Fruit fly (Drosophila melanogaster): Measurements from ENCODE around the gene verm.

Gene verm

dm6 chr3L:19655923-19656322 lies 39.1 kb downstream of the verm start (continued):
- TF ChIP-seq sens-2 (GFP tag; IDR thresholded peaks at IDR 0.05): no peak
- TF ChIP-seq TFAM (GFP tag; optimal IDR thresholded peaks at IDR 0.05): no peak
- no peak for TF ChIP-seq CG17912 (GFP tag; optimal IDR thresholded peaks at IDR 0.05)
- peak; percentile 30; the same call in 1 of the 2 replicates for TF ChIP-seq CG4360 (GFP tag; IDR thresholded peaks at IDR 0.05)
- no peak for TF ChIP-seq CG4854 (GFP tag; optimal IDR thresholded peaks at IDR 0.05)
- no peak for TF ChIP-seq ase (GFP tag; IDR thresholded peaks at IDR 0.05)
- peak; percentile 59 for TF ChIP-seq CG12104 (GFP tag; optimal IDR thresholded peaks at IDR 0.05)
- peak; percentile 59 for TF ChIP-seq nmo (GFP tag; optimal IDR thresholded peaks at IDR 0.05)
- peak; percentile 42 for TF ChIP-seq CG11723 (GFP tag; optimal IDR thresholded peaks at IDR 0.05)
- TF ChIP-seq disco-r (GFP tag; optimal IDR thresholded peaks at IDR 0.05): no peak
- TF ChIP-seq Trl (optimal IDR thresholded peaks at IDR 0.05): no peak
- peak; percentile 5 for TF ChIP-seq Trl (GFP tag; optimal IDR thresholded peaks at IDR 0.05)
- TF ChIP-seq tup (GFP tag; optimal IDR thresholded peaks at IDR 0.05): no peak
- no peak for TF ChIP-seq CG7928 (GFP tag; optimal IDR thresholded peaks at IDR 0.05)
- 0 out of 2 replicates have a peak, but pooled peaks have one; percentile 48 for TF ChIP-seq CG14014 (GFP tag; IDR thresholded peaks at IDR 0.05)
- no peak for TF ChIP-seq vnd (GFP tag; IDR thresholded peaks at IDR 0.05; ENCODE audit: partially characterized antibody)
- TF ChIP-seq hb (GFP tag; IDR thresholded peaks at IDR 0.05; ENCODE audit: partially characterized antibody): no peak
- peak; percentile 72 for TF ChIP-seq CG2678 (tag; optimal IDR thresholded peaks at IDR 0.05)
- no peak for TF ChIP-seq CG3065 (GFP tag; optimal IDR thresholded peaks at IDR 0.05)
- peak; percentile 36 for TF ChIP-seq CG13296 (GFP tag; optimal IDR thresholded peaks at IDR 0.05)
- peak; percentile 45; the same call in 1 of the 3 replicates for TF ChIP-seq ken (GFP tag; IDR thresholded peaks at IDR 0.05)
- peak; percentile 41 for TF ChIP-seq tap (tag; optimal IDR thresholded peaks at IDR 0.05)
- TF ChIP-seq wor (GFP tag; IDR thresholded peaks at IDR 0.05): peak; percentile 68
- no peak for TF ChIP-seq Kr (GFP tag; optimal IDR thresholded peaks at IDR 0.05)
- TF ChIP-seq Ets97D (GFP tag; optimal IDR thresholded peaks at IDR 0.05): no peak
- 0 out of 2 replicates have a peak, but pooled peaks have one; percentile 12 for TF ChIP-seq CG14667 (GFP tag; IDR thresholded peaks at IDR 0.05)
- TF ChIP-seq fu2 (GFP tag; optimal IDR thresholded peaks at IDR 0.05): no peak
- TF ChIP-seq ap (GFP tag; IDR thresholded peaks at IDR 0.05): no peak
- 0 out of 2 replicates have a peak, but pooled peaks have one; percentile 12 for TF ChIP-seq sim (GFP tag; IDR thresholded peaks at IDR 0.05)
- TF ChIP-seq Hmr (GFP tag; optimal IDR thresholded peaks at IDR 0.05): peak; percentile 28
- no peak for TF ChIP-seq CG31224 (GFP tag; IDR thresholded peaks at IDR 0.05)
- TF ChIP-seq CG10543 (GFP tag; optimal IDR thresholded peaks at IDR 0.05): peak; percentile 39
- no peak for TF ChIP-seq CG3838 (GFP tag; optimal IDR thresholded peaks at IDR 0.05)
- no peak for TF ChIP-seq stwl (tag; optimal IDR thresholded peaks at IDR 0.05)
- peak; percentile 28 for TF ChIP-seq HLHmδ (GFP tag; optimal IDR thresholded peaks at IDR 0.05)
- TF ChIP-seq CG33557 (GFP tag; optimal IDR thresholded peaks at IDR 0.05): peak; percentile 60
- TF ChIP-seq E2f2 (GFP tag; IDR thresholded peaks at IDR 0.05): peak; percentile 23; the same call in 1 of the 2 replicates
- TF ChIP-seq CG9437 (GFP tag; optimal IDR thresholded peaks at IDR 0.05): peak; percentile 23
- TF ChIP-seq Mad (GFP tag; optimal IDR thresholded peaks at IDR 0.05): peak; percentile 13
- TF ChIP-seq Hr39 (optimal IDR thresholded peaks at IDR 0.05): no peak
- TF ChIP-seq CG4707 (GFP tag; optimal IDR thresholded peaks at IDR 0.05): no peak
- no peak for TF ChIP-seq gsb (GFP tag; IDR thresholded peaks at IDR 0.05)
- peak; percentile 55 for TF ChIP-seq CG30403 (GFP tag; optimal IDR thresholded peaks at IDR 0.05)
- peak; percentile 91 for TF ChIP-seq sens (GFP tag)
- TF ChIP-seq HHEX (GFP tag; optimal IDR thresholded peaks at IDR 0.05): peak; percentile 51
- TF ChIP-seq CG4328 (GFP tag; optimal IDR thresholded peaks at IDR 0.05): peak; percentile 33
- no peak for TF ChIP-seq Bdp1 (GFP tag; optimal IDR thresholded peaks at IDR 0.05)
- no peak for TF ChIP-seq nerfin-2 (GFP tag; IDR thresholded peaks at IDR 0.05; ENCODE audit: partially characterized antibody)
- TF ChIP-seq CG8478 (optimal IDR thresholded peaks at IDR 0.05): no peak
- TF ChIP-seq gcm2 (GFP tag; optimal IDR thresholded peaks at IDR 0.05): peak; percentile 7
- no peak for TF ChIP-seq CG7745 (tag; optimal IDR thresholded peaks at IDR 0.05)
- TF ChIP-seq CG7372 (GFP tag; IDR thresholded peaks at IDR 0.05): peak; percentile 65

Measured in whole organism, embryonic.